Worm (Caenorhabditis elegans): ENCODE results near the gene lin-3.

DNA sequence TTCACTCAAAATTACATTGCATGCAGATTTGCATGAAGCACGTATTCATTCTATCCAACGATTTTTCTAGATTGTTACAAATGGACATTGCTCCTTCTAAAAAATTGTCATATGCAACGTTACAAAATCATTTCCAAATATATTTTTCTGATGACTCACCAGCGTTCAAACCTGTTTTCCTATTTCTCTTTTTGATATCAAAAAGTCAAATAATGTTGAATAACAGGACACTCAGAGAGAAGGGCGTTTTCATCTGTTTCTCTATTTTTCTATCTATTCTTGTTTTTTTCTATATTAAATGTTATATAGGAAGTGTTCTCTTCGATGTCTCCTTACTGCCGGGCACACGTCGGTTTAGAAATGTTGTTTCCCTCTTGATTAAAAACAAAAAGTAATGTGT lies 47.2 kb upstream of the lin-3 start:
- TF ChIP-seq flt-1 (GFP tag; IDR thresholded peaks at IDR 0.05): no peak
- no peak for TF ChIP-seq ceh-13 (GFP tag; optimal IDR thresholded peaks at IDR 0.05)

Measured in whole organism, early embryonic.